Fruit fly (Drosophila melanogaster) ovary, adult (tissue): ENCODE measurements around the gene Gos28.
A peak's percentile ranks its signal among the peaks of the same experiment; 100 is the strongest.

ENCODE experiments used
- CG17801 ChIP-seq: fragments of 200-800 bp; optimal IDR thresholded peaks from 2 replicates; lab custom pipeline; 2019; ENCODE audit warnings: missing biosample characterization, mild to moderate bottlenecking, missing genetic modification characterization, moderate library complexity; ENCODE audit not compliant: partially characterized antibody

Gos28 gene

dm6 chr3R:18669152-18669551, 5.6 kb downstream of the Gos28 start, which contains the start of gene CG7702:
TSS of gene CG7702 (plus strand) at chr3R:18669390.
- no peak for TF ChIP-seq CG17801

dm6 chr3R:18669812-18670211, 6.3 kb downstream of the Gos28 start:
- no peak for TF ChIP-seq CG17801

- peak; percentile 72 for TF ChIP-seq CG17801
Measured at dm6 chr3R:18670441-18671111, 7.0 kb downstream of the Gos28 start.

dm6 chr3R:18671112-18671729, 7.7 kb downstream of the Gos28 start, which contains the start of gene CG31230:
TSS of gene CG31230 (plus strand) at chr3R:18671679.
- no peak for TF ChIP-seq CG17801

dm6 chr3R:18677500-18677940, 14.0 kb downstream of the Gos28 start, which contains the start of the genes dind and CG7706:
TSS of gene dind (minus strand) at chr3R:18677539.
TSS of gene CG7706 (plus strand) at chr3R:18677818.
- no peak for TF ChIP-seq CG17801

- TF ChIP-seq CG17801, result no peak
Measured at dm6 chr3R:18680332-18680731, 16.8 kb downstream of the Gos28 start, which contains the start of the genes CG46318 and ChT. TSS of gene CG46318 (plus strand) at chr3R:18680604. TSS of gene ChT (plus strand) at chr3R:18680604.

dm6 chr3R:18681054-18681453, 17.5 kb downstream of the Gos28 start:
- no peak for TF ChIP-seq CG17801

- TF ChIP-seq CG17801, result no peak
Measured at dm6 chr3R:18692619-18693018, 29.1 kb downstream of the Gos28 start, which contains the start of gene Muc91C. TSS of gene Muc91C (minus strand) at chr3R:18692719.

- TF ChIP-seq CG17801, result no peak
Measured at dm6 chr3R:18693611-18694010, 30.1 kb downstream of the Gos28 start, which contains the start of gene CG14300. TSS of gene CG14300 (minus strand) at chr3R:18693711.

- TF ChIP-seq CG17801, result no peak
Measured at dm6 chr3R:18694952-18695351, 31.4 kb downstream of the Gos28 start, which contains the start of gene CG34282. TSS of gene CG34282 (plus strand) at chr3R:18695252.

- TF ChIP-seq CG17801, result no peak
Measured at dm6 chr3R:18698855-18699569, 35.5 kb downstream of the Gos28 start.

- no peak for TF ChIP-seq CG17801
Measured at dm6 chr3R:18703514-18703913, 40.0 kb downstream of the Gos28 start.

dm6 chr3R:18705150-18705549, 41.6 kb downstream of the Gos28 start, which contains the start of the genes ChAT and VAChT:
TSS of gene ChAT (plus strand) at chr3R:18705501.
TSS of gene VAChT (plus strand) at chr3R:18705501.
- no peak for TF ChIP-seq CG17801

- no peak for TF ChIP-seq CG17801
Measured at dm6 chr3R:18706289-18706688, 42.8 kb downstream of the Gos28 start.

- TF ChIP-seq CG17801, result no peak
Measured at dm6 chr3R:18707492-18707891, 44.0 kb downstream of the Gos28 start.
